Fruit fly (Drosophila melanogaster) whole organism, embryonic: ENCODE results near the gene ppk7.

Source experiments
- CG10462 ChIP-seq: fragments of 200-800 bp; sonication (Bioruptor generic); optimal IDR thresholded peaks from 2 replicates; lab custom pipeline; 2016; ENCODE audit warnings: missing biosample characterization, missing genetic modification characterization
- CG12155 ChIP-seq: fragments of 200-800 bp; sonication (Bioruptor generic); optimal IDR thresholded peaks from 3 replicates; lab custom pipeline; 2016; ENCODE audit warnings: missing biosample characterization, missing genetic modification characterization
- CG14014 ChIP-seq: fragments of 200-800 bp; sonication (Bioruptor generic); IDR thresholded peaks from 2 replicates; pipeline ENCODE4 v1.3.6; 2022; ENCODE audit warnings: missing biosample characterization, missing genetic modification characterization
- CG2116 ChIP-seq: fragments of 200-800 bp; sonication (Bioruptor generic); optimal IDR thresholded peaks from 3 replicates; lab custom pipeline; 2018; ENCODE audit warnings: missing biosample characterization, mild to moderate bottlenecking, missing genetic modification characterization
- CG2712 ChIP-seq: fragments of 200-800 bp; optimal IDR thresholded peaks from 3 replicates; lab custom pipeline; 2019; ENCODE audit warnings: missing biosample characterization, mild to moderate bottlenecking, missing genetic modification characterization, moderate library complexity
- CG6175 ChIP-seq: fragments of 200-800 bp; sonication (Bioruptor generic); IDR thresholded peaks from 3 replicates; pipeline ENCODE4 v1.3.6; 2022; ENCODE audit warnings: missing biosample characterization, missing genetic modification characterization
- D19B ChIP-seq: fragments of 200-800 bp; sonication (Bioruptor generic); optimal IDR thresholded peaks from 2 replicates; lab custom pipeline; 2017; ENCODE audit warnings: missing biosample characterization, mild to moderate bottlenecking, missing genetic modification characterization
- MESR4 ChIP-seq: fragments of 200-800 bp; sonication (Bioruptor generic); optimal IDR thresholded peaks from 2 replicates; lab custom pipeline; 2018; ENCODE audit warnings: missing biosample characterization, mild to moderate bottlenecking, missing genetic modification characterization, moderate library complexity
- Opbp ChIP-seq: fragments of 200-800 bp; sonication (Bioruptor generic); IDR thresholded peaks from 3 replicates; pipeline ENCODE4 v1.3.6; 2022; ENCODE audit warnings: missing biosample characterization, missing genetic modification characterization; ENCODE audit not compliant: partially characterized antibody
- chinmo ChIP-seq: fragments of 200-800 bp; sonication (Bioruptor generic); IDR thresholded peaks from 4 replicates; pipeline ENCODE4 v1.3.6; 2022; ENCODE audit warnings: missing biosample characterization, missing genetic modification characterization; ENCODE audit not compliant: partially characterized antibody
- dm ChIP-seq: fragments of 200-800 bp; sonication (Bioruptor generic); optimal IDR thresholded peaks from 3 replicates; lab custom pipeline; 2016; ENCODE audit warnings: missing biosample characterization, missing genetic modification characterization
- ind ChIP-seq: fragments of 200-800 bp; sonication (Bioruptor generic); optimal IDR thresholded peaks from 3 replicates; lab custom pipeline; 2016; ENCODE audit warnings: missing biosample characterization, missing genetic modification characterization
- luna ChIP-seq: fragments of 200-800 bp; sonication (Bioruptor generic); optimal IDR thresholded peaks from 2 replicates; lab custom pipeline; 2016; ENCODE audit warnings: missing biosample characterization, missing genetic modification characterization
- pzg ChIP-seq: fragments of 200-800 bp; sonication (Bioruptor generic); optimal IDR thresholded peaks from 3 replicates; lab custom pipeline; 2018; ENCODE audit warnings: missing biosample characterization, mild to moderate bottlenecking, missing genetic modification characterization, moderate library complexity

dm6 chr2L:6354231-6354630 lies at the start of gene ppk7:
- TF ChIP-seq CG2116 (no peak), CG10462 (GFP tag; lab: Kevin White, UChicago) (no peak), pzg (GFP tag; lab: Kevin White, UChicago) (no peak), CG12155 (GFP tag; lab: Kevin White, UChicago) (no peak), ind (no peak), chinmo (GFP tag; lab: Robert Waterston, UW) (no peak), CG6175 (GFP tag; lab: Robert Waterston, UW) (no peak), Opbp (GFP tag; lab: Robert Waterston, UW) (no peak), D19B (GFP tag; lab: Kevin White, UChicago) (no peak), MESR4 (GFP tag; lab: Kevin White, UChicago) (no peak), CG2712 (tag; lab: Kevin White, UChicago) (no peak), luna (no peak), CG14014 (GFP tag; lab: Robert Waterston, UW) (no peak), dm (no peak)
